Fruit fly (Drosophila melanogaster) whole organism: ENCODE results near the gene CG14331.

Experiments
- CG8478 ChIP-seq: fragments of >200 bp; optimal IDR thresholded peaks from 2 replicates; lab custom pipeline; 2018; ENCODE audit warnings: inconsistent platforms
- EcR ChIP-seq, 2 experiments: fragments of >200 bp; optimal IDR thresholded peaks; 2 replicates each; lab custom pipeline; 2017; ENCODE audit warnings: missing biosample characterization in 2 of 2, missing genetic modification characterization in 2 of 2, missing genetic modification reagents in 2 of 2
- psq ChIP-seq: fragments of >200 bp; optimal IDR thresholded peaks from 2 replicates; lab custom pipeline; 2017

dm6 chr3R:17405009-17405408 is 35.5 kb downstream of the CG14331 start, which contains the start of gene CG42823:
- no peak for TF ChIP-seq EcR (GFP tag; optimal IDR thresholded peaks at IDR 0.05; lab: Kevin White, UChicago)
- TF ChIP-seq CG8478 (lab: Kevin White, UChicago), result no peak
- no peak for TF ChIP-seq psq (lab: Kevin White, UChicago)
